Worm (Caenorhabditis elegans) whole organism, young adult: ENCODE measurements around the gene ccch-1.

Experiments
- B0336.3 ChIP-seq: fragments of 200-800 bp; sonication (Bioruptor generic); IDR thresholded peaks from 2 replicates; pipeline ENCODE4 v1.3.6; 2022; ENCODE audit warnings: missing genetic modification characterization, missing compliant biosample characterization
- D2030.7 ChIP-seq: fragments of 200-800 bp; sonication (Bioruptor generic); IDR thresholded peaks from 2 replicates; pipeline ENCODE4 v1.3.6; 2022; ENCODE audit warnings: missing genetic modification reagents, missing genetic modification characterization, missing compliant biosample characterization
- F37B4.10 ChIP-seq: fragments of 200-800 bp; sonication (Bioruptor generic); IDR thresholded peaks from 2 replicates; pipeline ENCODE4 v1.3.6; 2022; ENCODE audit warnings: missing genetic modification characterization, missing compliant biosample characterization
- F39B2.1 ChIP-seq: fragments of 200-800 bp; sonication (Bioruptor generic); IDR thresholded peaks from 2 replicates; pipeline ENCODE4 v1.3.6; 2022; ENCODE audit warnings: missing genetic modification reagents, missing genetic modification characterization, missing compliant biosample characterization
- F55B11.4 ChIP-seq: sonication (generic microtip); optimal IDR thresholded peaks from 2 replicates; lab custom pipeline; 2016; ENCODE audit warnings: missing compliant biosample characterization, missing genetic modification characterization, borderline replicate concordance; ENCODE audit not compliant: insufficient read depth
- F57A8.1 ChIP-seq: fragments of 200-800 bp; sonication (Bioruptor generic); optimal IDR thresholded peaks from 2 replicates; lab custom pipeline; 2018; ENCODE audit warnings: mild to moderate bottlenecking, missing genetic modification characterization, moderate library complexity, missing compliant biosample characterization
- Y53F4B.3 ChIP-seq: fragments of 200-800 bp; sonication (Bioruptor generic); IDR thresholded peaks from 2 replicates; pipeline ENCODE4 v1.3.6; 2022; ENCODE audit warnings: missing genetic modification reagents, missing genetic modification characterization, missing compliant biosample characterization
- Y56A3A.18 ChIP-seq: fragments of 200-800 bp; sonication (Bioruptor generic); IDR thresholded peaks from 2 replicates; pipeline ENCODE4 v1.3.6; 2022; ENCODE audit warnings: missing genetic modification reagents, missing genetic modification characterization, missing compliant biosample characterization
- Y67H2A.10 ChIP-seq: fragments of 200-800 bp; sonication (Bioruptor generic); conservative IDR thresholded peaks from 2 replicates; pipeline ENCODE4 v1.3.6; 2022; ENCODE audit warnings: missing genetic modification reagents, missing genetic modification characterization, missing compliant biosample characterization
- Y79H2A.3 ChIP-seq: fragments of 200-800 bp; sonication (Bioruptor generic); conservative IDR thresholded peaks from 2 replicates; pipeline ENCODE4 v1.3.6; 2022; ENCODE audit warnings: missing genetic modification reagents, missing genetic modification characterization, missing compliant biosample characterization
- ZK185.1 ChIP-seq: sonication (generic microtip); optimal IDR thresholded peaks from 2 replicates; lab custom pipeline; 2016; ENCODE audit warnings: mild to moderate bottlenecking, missing genetic modification characterization, missing compliant biosample characterization; ENCODE audit not compliant: poor library complexity, severe bottlenecking
- akir-1 ChIP-seq: fragments of 200-800 bp; sonication (Bioruptor generic); optimal IDR thresholded peaks from 2 replicates; lab custom pipeline; 2018; ENCODE audit warnings: mild to moderate bottlenecking, missing genetic modification characterization, moderate library complexity, missing compliant biosample characterization
- attf-5 ChIP-seq: fragments of 200-800 bp; sonication (Bioruptor generic); optimal IDR thresholded peaks from 2 replicates; lab custom pipeline; 2018; ENCODE audit warnings: mild to moderate bottlenecking, missing genetic modification characterization, missing compliant biosample characterization
- ceh-100 ChIP-seq: fragments of 200-800 bp; sonication (Bioruptor generic); IDR thresholded peaks from 2 replicates; pipeline ENCODE4 v1.3.6; 2022; ENCODE audit warnings: missing genetic modification reagents, missing genetic modification characterization, missing compliant biosample characterization
- ceh-27 ChIP-seq: fragments of 200-800 bp; sonication (Bioruptor generic); optimal IDR thresholded peaks from 2 replicates; lab custom pipeline; 2018; ENCODE audit warnings: mild to moderate bottlenecking, missing genetic modification characterization, moderate library complexity, missing compliant biosample characterization
- chd-7 ChIP-seq: sonication (generic microtip); optimal IDR thresholded peaks from 2 replicates; lab custom pipeline; 2016; ENCODE audit warnings: mild to moderate bottlenecking, missing genetic modification characterization, moderate library complexity, missing compliant biosample characterization
- egl-18 ChIP-seq: fragments of 200-800 bp; sonication (Bioruptor generic); IDR thresholded peaks from 2 replicates; pipeline ENCODE4 v1.3.6; 2022; ENCODE audit warnings: missing genetic modification reagents, missing genetic modification characterization, missing compliant biosample characterization
- hlh-12 ChIP-seq: sonication (generic microtip); optimal IDR thresholded peaks from 2 replicates; lab custom pipeline; 2016; ENCODE audit warnings: missing genetic modification characterization, missing compliant biosample characterization
- hmg-1.2 ChIP-seq: fragments of 200-800 bp; sonication (Bioruptor generic); IDR thresholded peaks from 2 replicates; pipeline ENCODE4 v1.3.6; 2022; ENCODE audit warnings: missing genetic modification reagents, missing genetic modification characterization, missing compliant biosample characterization
- hrde-1 ChIP-seq: sonication (generic microtip); optimal IDR thresholded peaks from 2 replicates; lab custom pipeline; 2016; ENCODE audit warnings: missing genetic modification characterization, mild to moderate bottlenecking, missing compliant biosample characterization, moderate library complexity, missing genotype, missing genetic modification reagents, borderline replicate concordance
- lin-26 ChIP-seq: fragments of 200-800 bp; sonication (Bioruptor generic); IDR thresholded peaks from 2 replicates; pipeline ENCODE4 v1.3.6; 2022; ENCODE audit warnings: missing genetic modification reagents, missing genetic modification characterization, missing compliant biosample characterization
- lin-35 ChIP-seq, 3 experiments: fragments of 150-350 bp in 2 of 3; sonication (generic microtip) in 1 of 3; optimal IDR thresholded peaks; 2 replicates each; lab custom pipeline; 2014 to 2018; ENCODE audit warnings: missing biosample characterization in 3 of 3, missing genetic modification characterization in 3 of 3, missing genetic modification reagents in 3 of 3
- lin-40 ChIP-seq: sonication (generic microtip); optimal IDR thresholded peaks from 2 replicates; lab custom pipeline; 2016; ENCODE audit warnings: missing genetic modification characterization, mild to moderate bottlenecking, missing compliant biosample characterization, missing genotype, missing genetic modification reagents
- lin-54 ChIP-seq: fragments of 200-800 bp; sonication (Bioruptor generic); optimal IDR thresholded peaks from 2 replicates; lab custom pipeline; 2018; ENCODE audit warnings: mild to moderate bottlenecking, missing genetic modification characterization, missing compliant biosample characterization
- lsl-1 ChIP-seq: fragments of 200-800 bp; sonication (Bioruptor generic); optimal IDR thresholded peaks from 2 replicates; lab custom pipeline; 2018; ENCODE audit warnings: mild to moderate bottlenecking, missing genetic modification characterization, moderate library complexity, missing compliant biosample characterization
- madf-3 ChIP-seq: fragments of 200-800 bp; sonication (Bioruptor generic); IDR thresholded peaks from 2 replicates; pipeline ENCODE4 v1.3.6; 2022; ENCODE audit warnings: missing genetic modification reagents, missing genetic modification characterization, missing compliant biosample characterization
- madf-6 ChIP-seq: fragments of 200-800 bp; sonication (Bioruptor generic); IDR thresholded peaks from 2 replicates; pipeline ENCODE4 v1.3.6; 2022; ENCODE audit warnings: missing genetic modification reagents, missing genetic modification characterization, missing compliant biosample characterization
- madf-8 ChIP-seq: fragments of 200-800 bp; sonication (Bioruptor generic); conservative IDR thresholded peaks from 2 replicates; pipeline ENCODE4 v1.3.6; 2022; ENCODE audit warnings: missing genetic modification reagents, missing genetic modification characterization, missing compliant biosample characterization
- mcd-1 ChIP-seq: fragments of 200-800 bp; sonication (Bioruptor generic); IDR thresholded peaks from 2 replicates; pipeline ENCODE4 v1.3.6; 2022; ENCODE audit warnings: missing genetic modification reagents, missing genetic modification characterization, missing compliant biosample characterization
- mes-4 ChIP-seq: sonication (generic microtip); optimal IDR thresholded peaks from 2 replicates; lab custom pipeline; 2016; ENCODE audit warnings: missing genotype, missing genetic modification characterization, missing compliant biosample characterization
- nfya-1 ChIP-seq: sonication (generic microtip); optimal IDR thresholded peaks from 2 replicates; lab custom pipeline; 2017; ENCODE audit warnings: antibody characterized with exemption, missing compliant biosample characterization, missing genetic modification characterization, borderline replicate concordance; ENCODE audit not compliant: insufficient read depth
- nfya-2 ChIP-seq: fragments of 200-800 bp; sonication (Bioruptor generic); IDR thresholded peaks from 2 replicates; pipeline ENCODE4 v1.3.6; 2022; ENCODE audit warnings: missing genetic modification reagents, missing genetic modification characterization, missing compliant biosample characterization
- nfyb-1 ChIP-seq: fragments of 200-800 bp; sonication (Bioruptor generic); IDR thresholded peaks from 2 replicates; pipeline ENCODE4 v1.3.6; 2022; ENCODE audit warnings: missing genetic modification reagents, missing genetic modification characterization, missing compliant biosample characterization
- nhr-179 ChIP-seq: sonication (generic microtip); optimal IDR thresholded peaks from 2 replicates; lab custom pipeline; 2016; ENCODE audit warnings: mild to moderate bottlenecking, missing genetic modification characterization, missing compliant biosample characterization
- nhr-80 ChIP-seq: sonication (generic microtip); optimal IDR thresholded peaks from 2 replicates; lab custom pipeline; 2016; ENCODE audit warnings: missing genetic modification characterization, missing compliant biosample characterization
- repo-1 ChIP-seq: sonication (generic microtip); optimal IDR thresholded peaks from 2 replicates; lab custom pipeline; 2017; ENCODE audit warnings: mild to moderate bottlenecking, missing genetic modification characterization, missing compliant biosample characterization
- rpc-1 ChIP-seq, 2 experiments: fragments of 150-350 bp in 1 of 2; sonication (generic microtip) in 1 of 2; optimal IDR thresholded peaks; 2 replicates each; lab custom pipeline; 2014 to 2018; ENCODE audit warnings: missing biosample characterization in 1 of 2, missing genetic modification characterization in 1 of 2, missing genetic modification reagents in 1 of 2, missing genotype in 1 of 2
- sea-2 ChIP-seq: fragments of 200-800 bp; sonication (Bioruptor generic); IDR thresholded peaks from 2 replicates; pipeline ENCODE4 v1.3.6; 2022; ENCODE audit warnings: missing genetic modification characterization, missing compliant biosample characterization
- snpc-1.1 ChIP-seq: sonication (generic microtip); optimal IDR thresholded peaks from 2 replicates; lab custom pipeline; 2017; ENCODE audit warnings: missing genetic modification characterization, mild to moderate bottlenecking, missing compliant biosample characterization, antibody characterized with exemption, moderate library complexity, missing genotype, missing genetic modification reagents; ENCODE audit not compliant: insufficient read depth
- snpc-1.3 ChIP-seq: sonication (generic microtip); optimal IDR thresholded peaks from 2 replicates; lab custom pipeline; 2017; ENCODE audit warnings: missing genetic modification characterization, mild to moderate bottlenecking, missing compliant biosample characterization, antibody characterized with exemption, moderate library complexity, missing genotype, missing genetic modification reagents; ENCODE audit not compliant: insufficient read depth
- snpc-4 ChIP-seq, 5 experiments: fragments of 150-350 bp in 1 of 5; sonication (generic microtip) in 4 of 5; optimal IDR thresholded peaks; 2 replicates each; lab custom pipeline; 2014 to 2018; ENCODE audit warnings: missing genetic modification characterization in 5 of 5, missing biosample characterization in 3 of 5, antibody characterized with exemption in 2 of 5, mild to moderate bottlenecking in 2 of 5, missing compliant biosample characterization in 2 of 5, missing genotype in 2 of 5, moderate library complexity in 2 of 5, missing genetic modification reagents in 1 of 5
- tlf-1 ChIP-seq: fragments of 200-800 bp; sonication (Bioruptor generic); optimal IDR thresholded peaks from 2 replicates; lab custom pipeline; 2018; ENCODE audit warnings: mild to moderate bottlenecking, missing genetic modification characterization, missing compliant biosample characterization
- xnd-1 ChIP-seq: sonication (generic microtip); optimal IDR thresholded peaks from 2 replicates; lab custom pipeline; 2016; ENCODE audit warnings: missing genotype, missing genetic modification reagents, missing genetic modification characterization, missing compliant biosample characterization
- ztf-28 ChIP-seq: fragments of 200-800 bp; sonication (Bioruptor generic); IDR thresholded peaks from 2 replicates; pipeline ENCODE4 v1.3.6; 2022; ENCODE audit warnings: missing genetic modification reagents, missing genetic modification characterization, missing compliant biosample characterization

The ccch-1 gene

ce11 chrV:11572803-11573490 lies 45.3 kb downstream of the ccch-1 start, which contains the start of the genes H12C20.7 and nhr-68 (continued):
- TF ChIP-seq snpc-1.1 (tag; lab: Kevin White, UChicago) = no peak
- no peak for TF ChIP-seq Y53F4B.3 (GFP tag; lab: Robert Waterston, UW)
- TF ChIP-seq lin-35 (GFP tag; optimal IDR thresholded peaks at IDR 0.05; lab: Kevin White, UChicago) = peak in 1 of 3 experiments; percentile 55
- TF ChIP-seq F37B4.10 (GFP tag; lab: Robert Waterston, UW) = no peak
- no peak for TF ChIP-seq egl-18 (GFP tag; lab: Robert Waterston, UW)
- peak; percentile 98 for TF ChIP-seq nhr-80 (tag; lab: Kevin White, UChicago)
- TF ChIP-seq attf-5 (GFP tag; lab: Kevin White, UChicago) = peak; percentile 70
- TF ChIP-seq Y79H2A.3 (GFP tag; lab: Robert Waterston, UW) = 0 out of 2 replicates have a peak, but pooled peaks have one; percentile 27
- TF ChIP-seq hlh-12 (tag; lab: Kevin White, UChicago) = no peak
- TF ChIP-seq hrde-1 (tag; lab: Kevin White, UChicago) = no peak
- TF ChIP-seq madf-8 = no peak
- peak; percentile 91 for TF ChIP-seq tlf-1 (GFP tag; lab: Kevin White, UChicago)
- TF ChIP-seq chd-7 (tag; lab: Kevin White, UChicago) = peak; percentile 95
- peak; percentile 84 for TF ChIP-seq ZK185.1 (tag; lab: Kevin White, UChicago)
- TF ChIP-seq snpc-4 (GFP tag; optimal IDR thresholded peaks at IDR 0.05; lab: Kevin White, UChicago) = no peak
- TF ChIP-seq snpc-4 (tag; optimal IDR thresholded peaks at IDR 0.05; lab: Kevin White, UChicago) = peak in 2 of 4 experiments; percentile 63 to 69
- TF ChIP-seq B0336.3 (GFP tag; lab: Robert Waterston, UW) = peak; percentile 83; the same call in 1 of the 2 replicates
- no peak for TF ChIP-seq Y67H2A.10 (GFP tag; lab: Robert Waterston, UW)
- peak; percentile 42 for TF ChIP-seq akir-1
- TF ChIP-seq F55B11.4 = no peak
- TF ChIP-seq ztf-28 (GFP tag; lab: Robert Waterston, UW) = no peak
- TF ChIP-seq F57A8.1 (GFP tag; lab: Kevin White, UChicago) = no peak
- TF ChIP-seq snpc-1.3 = no peak
- no peak for TF ChIP-seq hmg-1.2 (GFP tag; lab: Robert Waterston, UW)
- no peak for TF ChIP-seq lsl-1 (GFP tag; lab: Kevin White, UChicago)
- TF ChIP-seq Y56A3A.18 (GFP tag; lab: Robert Waterston, UW) = peak; percentile 40; the same call in 1 of the 2 replicates
- TF ChIP-seq ceh-27 (GFP tag; lab: Kevin White, UChicago) = peak; percentile 23
- no peak for TF ChIP-seq nhr-179 (tag; lab: Kevin White, UChicago)
- no peak for TF ChIP-seq mes-4 (tag; lab: Kevin White, UChicago)
- no peak for TF ChIP-seq sea-2 (GFP tag; lab: Robert Waterston, UW)
- TF ChIP-seq nfyb-1 = peak; percentile 92
- no peak for TF ChIP-seq madf-6
- 0 out of 2 replicates have a peak, but pooled peaks have one; percentile 21 for TF ChIP-seq mcd-1 (GFP tag; lab: Robert Waterston, UW)
- TF ChIP-seq nfya-1 (tag; lab: Kevin White, UChicago) = no peak
- TF ChIP-seq repo-1 = peak; percentile 90
- TF ChIP-seq ceh-100 (GFP tag; lab: Robert Waterston, UW) = no peak
- peak; percentile 60 for TF ChIP-seq lin-54
- TF ChIP-seq lin-26 (GFP tag; lab: Robert Waterston, UW) = peak; percentile 51; the same call in 1 of the 2 replicates
- no peak for TF ChIP-seq xnd-1
- TF ChIP-seq madf-3 (GFP tag; lab: Robert Waterston, UW) = no peak
- TF ChIP-seq rpc-1 (optimal IDR thresholded peaks at IDR 0.05; lab: Kevin White, UChicago) = no peak
- no peak for TF ChIP-seq rpc-1 (tag; optimal IDR thresholded peaks at IDR 0.05; lab: Kevin White, UChicago)
- no peak for TF ChIP-seq nfya-2 (GFP tag; lab: Robert Waterston, UW)
- TF ChIP-seq D2030.7 = no peak
- TF ChIP-seq lin-40 = peak; percentile 95
- no peak for TF ChIP-seq F39B2.1 (GFP tag; lab: Robert Waterston, UW)
